Worm (Caenorhabditis elegans): ENCODE measurements around the gene tbc-6.
A peak's percentile ranks its signal among the peaks of the same experiment; 100 is the strongest.

Gene tbc-6

ce11 chrII:6835500-6835899 lies 12.4 kb upstream of the tbc-6 start:
- TF ChIP-seq ceh-31 (tag; optimal IDR thresholded peaks at IDR 0.05) (peak; percentile 4), ttx-3 (tag; optimal IDR thresholded peaks at IDR 0.05) (peak; percentile 31), unc-55 (GFP tag; optimal IDR thresholded peaks at IDR 0.05) (peak; percentile 82), dmd-4 (tag; optimal IDR thresholded peaks at IDR 0.05; ENCODE audit: borderline replicate concordance) (no peak), pag-3 (tag; optimal IDR thresholded peaks at IDR 0.05; ENCODE audit: borderline replicate concordance) (no peak), unc-42 (tag; optimal IDR thresholded peaks at IDR 0.05) (peak; percentile 71), nfya-1 (tag; optimal IDR thresholded peaks at IDR 0.05) (peak; percentile 13)

- TF ChIP-seq pros-1 (tag; optimal IDR thresholded peaks at IDR 0.05) (no peak), ref-2 (tag; optimal IDR thresholded peaks at IDR 0.05) (peak; percentile 27), unc-55 (GFP tag; optimal IDR thresholded peaks at IDR 0.05) (peak; percentile 13), C38D4.7 (GFP tag; optimal IDR thresholded peaks at IDR 0.05) (no peak), tbx-2 (tag; optimal IDR thresholded peaks at IDR 0.05) (peak; percentile 42)
Observed at ce11 chrII:6835972-6836595, 11.8 kb upstream of the tbc-6 start.

ce11 chrII:6836762-6837566 lies 11.0 kb upstream of the tbc-6 start:
- TF ChIP-seq fkh-10 (GFP tag; optimal IDR thresholded peaks at IDR 0.05) = no peak
- no peak for TF ChIP-seq tbx-7 (tag; optimal IDR thresholded peaks at IDR 0.05)
- no peak for TF ChIP-seq unc-3 (GFP tag; conservative IDR thresholded peaks at IDR 0.05)
- TF ChIP-seq unc-3 (tag; optimal IDR thresholded peaks at IDR 0.05) = no peak
- TF ChIP-seq ceh-19 (GFP tag; optimal IDR thresholded peaks at IDR 0.05) = peak; percentile 4
- TF ChIP-seq hlh-30 (tag; optimal IDR thresholded peaks at IDR 0.05; ENCODE audit: insufficient read depth) = no peak
- TF ChIP-seq dve-1 (tag; optimal IDR thresholded peaks at IDR 0.05) = no peak
- TF ChIP-seq ama-1 (optimal IDR thresholded peaks at IDR 0.05) = no peak
- TF ChIP-seq zip-5 (tag; optimal IDR thresholded peaks at IDR 0.05) = no peak
- peak; percentile 77 for TF ChIP-seq ceh-34 (tag; optimal IDR thresholded peaks at IDR 0.05)
- peak; percentile 3 for TF ChIP-seq elt-2 (tag; optimal IDR thresholded peaks at IDR 0.05)

ce11 chrII:6838270-6838878 lies 9.6 kb upstream of the tbc-6 start:
- TF ChIP-seq lim-6 (tag; optimal IDR thresholded peaks at IDR 0.05) = peak; percentile 18
- peak; percentile 83 for TF ChIP-seq unc-55 (GFP tag; optimal IDR thresholded peaks at IDR 0.05)
- no peak for TF ChIP-seq tbx-7 (tag; optimal IDR thresholded peaks at IDR 0.05)
- no peak for TF ChIP-seq elt-4 (tag; optimal IDR thresholded peaks at IDR 0.05)
- TF ChIP-seq unc-3 (GFP tag; conservative IDR thresholded peaks at IDR 0.05) = peak; percentile 84
- TF ChIP-seq unc-3 (tag; optimal IDR thresholded peaks at IDR 0.05) = peak; percentile 96
- no peak for TF ChIP-seq nhr-11 (tag; optimal IDR thresholded peaks at IDR 0.05)
- peak; percentile 61 for TF ChIP-seq ceh-14 (tag; optimal IDR thresholded peaks at IDR 0.05)
- no peak for TF ChIP-seq ref-2 (tag; optimal IDR thresholded peaks at IDR 0.05)
- no peak for TF ChIP-seq nfya-1 (tag; optimal IDR thresholded peaks at IDR 0.05)
- TF ChIP-seq pqm-1 (tag; optimal IDR thresholded peaks at IDR 0.05) = no peak
- TF ChIP-seq ceh-31 (tag; optimal IDR thresholded peaks at IDR 0.05) = peak; percentile 53
- peak; percentile 97 for TF ChIP-seq unc-42 (tag; optimal IDR thresholded peaks at IDR 0.05)
- no peak for TF ChIP-seq C08G9.2 (tag; optimal IDR thresholded peaks at IDR 0.05)
- TF ChIP-seq eyg-1 (tag; optimal IDR thresholded peaks at IDR 0.05) = no peak
- no peak for TF ChIP-seq C38D4.7 (GFP tag; optimal IDR thresholded peaks at IDR 0.05)
- peak; percentile 21; the same call in 1 of the 2 replicates for TF ChIP-seq sox-2 (GFP tag; IDR thresholded peaks at IDR 0.05)
- no peak for TF ChIP-seq hlh-30 (tag; optimal IDR thresholded peaks at IDR 0.05; ENCODE audit: insufficient read depth)
- no peak for TF ChIP-seq ztf-16 (tag; optimal IDR thresholded peaks at IDR 0.05)
- TF ChIP-seq ceh-2 (tag; optimal IDR thresholded peaks at IDR 0.05) = no peak
- no peak for TF ChIP-seq pha-2 (tag; optimal IDR thresholded peaks at IDR 0.05)
- peak; percentile 0 for TF ChIP-seq ceh-19 (GFP tag; optimal IDR thresholded peaks at IDR 0.05)
- no peak for TF ChIP-seq T23F11.4 (GFP tag; optimal IDR thresholded peaks at IDR 0.05)
- TF ChIP-seq sox-4 (tag; optimal IDR thresholded peaks at IDR 0.05) = no peak
- no peak for TF ChIP-seq fkh-6 (tag; optimal IDR thresholded peaks at IDR 0.05)
- peak; percentile 5 for TF ChIP-seq tbx-2 (tag; optimal IDR thresholded peaks at IDR 0.05)

Data from whole organism, late embryonic.